Fruit fly (Drosophila melanogaster) whole organism, pupa: ENCODE data around the gene CG43954.

ENCODE experiments used
- CG10348 ChIP-seq: fragments of 200-800 bp; sonication (Bioruptor generic); IDR thresholded peaks from 2 replicates; pipeline ENCODE4 v1.3.6; 2022; ENCODE audit warnings: missing biosample characterization, missing genetic modification characterization
- CG12605 ChIP-seq: fragments of 200-800 bp; sonication (Bioruptor generic); IDR thresholded peaks from 2 replicates; pipeline ENCODE4 v1.3.6; 2022; ENCODE audit warnings: missing biosample characterization, missing genetic modification characterization
- CG14655 ChIP-seq: fragments of 200-800 bp; sonication (Bioruptor generic); optimal IDR thresholded peaks from 3 replicates; lab custom pipeline; 2017; ENCODE audit warnings: mild to moderate bottlenecking, missing biosample characterization, missing genetic modification reagents, missing genetic modification characterization
- CG34367 ChIP-seq: fragments of 200-800 bp; sonication (Bioruptor generic); optimal IDR thresholded peaks from 2 replicates; lab custom pipeline; 2018; ENCODE audit warnings: missing biosample characterization, mild to moderate bottlenecking, missing genetic modification characterization
- CG9948 ChIP-seq: fragments of 200-800 bp; sonication (Bioruptor generic); optimal IDR thresholded peaks from 2 replicates; lab custom pipeline; 2018; ENCODE audit warnings: missing biosample characterization, mild to moderate bottlenecking, missing genetic modification characterization, moderate library complexity
- Ets98B ChIP-seq: fragments of 200-800 bp; sonication (Bioruptor generic); IDR thresholded peaks from 2 replicates; pipeline ENCODE4 v1.3.6; 2022; ENCODE audit warnings: missing biosample characterization, missing genetic modification characterization
- gl ChIP-seq: fragments of 200-800 bp; sonication (Bioruptor generic); optimal IDR thresholded peaks from 2 replicates; lab custom pipeline; 2018; ENCODE audit warnings: missing biosample characterization, mild to moderate bottlenecking, missing genetic modification characterization

- TF ChIP-seq CG10348 (no peak), CG9948 (no peak), CG14655 (no peak), CG34367 (no peak), gl (tag; lab: Kevin White, UChicago) (no peak), Ets98B (GFP tag; lab: Robert Waterston, UW) (peak; percentile 4; the same call in 1 of the 2 replicates), CG12605 (GFP tag; lab: Robert Waterston, UW) (no peak)
Measured at dm6 chr3L:16709673-16710257, 1.7 kb downstream of the CG43954 start.
